Fruit fly (Drosophila melanogaster) whole organism, prepupa: ENCODE data around the gene CG18765.
A peak's percentile ranks its signal among the peaks of the same experiment; 100 is the strongest.

ENCODE experiments used
- Blimp-1 ChIP-seq: fragments of 200-800 bp; sonication (Bioruptor generic); optimal IDR thresholded peaks from 3 replicates; lab custom pipeline; 2017; ENCODE audit warnings: missing biosample characterization, missing genetic modification characterization, mild to moderate bottlenecking, moderate library complexity, missing genetic modification reagents
- CG10669 ChIP-seq: fragments of 200-800 bp; sonication (Bioruptor generic); optimal IDR thresholded peaks from 3 replicates; lab custom pipeline; 2018; ENCODE audit warnings: missing biosample characterization, mild to moderate bottlenecking, missing genetic modification characterization, moderate library complexity
- CG11294 ChIP-seq: fragments of 200-800 bp; sonication (Bioruptor generic); IDR thresholded peaks from 2 replicates; pipeline ENCODE4 v1.3.6; 2022; ENCODE audit warnings: missing biosample characterization, missing genetic modification characterization
- CG15336 ChIP-seq: fragments of 200-800 bp; sonication (Bioruptor generic); IDR thresholded peaks from 2 replicates; pipeline ENCODE4 v1.3.6; 2022; ENCODE audit warnings: missing biosample characterization, missing genetic modification characterization
- CG1621 ChIP-seq: fragments of 200-800 bp; sonication (Bioruptor generic); optimal IDR thresholded peaks from 3 replicates; lab custom pipeline; 2018; ENCODE audit warnings: missing biosample characterization, mild to moderate bottlenecking, missing genetic modification characterization
- CG16779 ChIP-seq: fragments of 200-800 bp; sonication (Bioruptor generic); optimal IDR thresholded peaks from 3 replicates; lab custom pipeline; 2017; ENCODE audit warnings: missing biosample characterization, mild to moderate bottlenecking, missing genetic modification characterization
- CG34406 ChIP-seq: fragments of 200-800 bp; sonication (Bioruptor generic); optimal IDR thresholded peaks from 3 replicates; lab custom pipeline; 2016; ENCODE audit warnings: missing biosample characterization, missing genetic modification characterization
- CG6163 ChIP-seq: fragments of 200-800 bp; sonication (Bioruptor generic); IDR thresholded peaks from 3 replicates; pipeline ENCODE4 v1.3.6; 2022; ENCODE audit warnings: missing biosample characterization, missing genetic modification characterization
- CG6276 ChIP-seq: fragments of 200-800 bp; sonication (Bioruptor generic); optimal IDR thresholded peaks from 2 replicates; lab custom pipeline; 2017; ENCODE audit warnings: missing biosample characterization, mild to moderate bottlenecking, missing genetic modification characterization
- CG6808 ChIP-seq: fragments of 200-800 bp; sonication (Bioruptor generic); optimal IDR thresholded peaks from 3 replicates; lab custom pipeline; 2017; ENCODE audit warnings: missing biosample characterization, missing genetic modification characterization, mild to moderate bottlenecking, moderate library complexity, missing genetic modification reagents
- CG6854 ChIP-seq: fragments of 200-800 bp; sonication (Bioruptor generic); optimal IDR thresholded peaks from 2 replicates; lab custom pipeline; 2017; ENCODE audit warnings: missing biosample characterization, mild to moderate bottlenecking, missing genetic modification characterization
- CG7368 ChIP-seq: fragments of 200-800 bp; sonication (Bioruptor generic); optimal IDR thresholded peaks from 3 replicates; lab custom pipeline; 2016; ENCODE audit warnings: missing biosample characterization, missing genetic modification characterization
- CG8119 ChIP-seq: fragments of 200-800 bp; sonication (Bioruptor generic); IDR thresholded peaks from 3 replicates; pipeline ENCODE4 v1.3.6; 2022; ENCODE audit warnings: missing biosample characterization, missing genetic modification characterization
- CG8319 ChIP-seq: fragments of 200-800 bp; sonication (Bioruptor generic); optimal IDR thresholded peaks from 3 replicates; lab custom pipeline; 2016; ENCODE audit warnings: missing biosample characterization, missing genetic modification characterization
- CG9139 ChIP-seq: fragments of 200-800 bp; sonication (Bioruptor generic); optimal IDR thresholded peaks from 3 replicates; lab custom pipeline; 2017; ENCODE audit warnings: missing biosample characterization, mild to moderate bottlenecking, missing genetic modification characterization
- Eip75B ChIP-seq: fragments of 200-800 bp; sonication (Bioruptor generic); optimal IDR thresholded peaks from 3 replicates; lab custom pipeline; 2016; ENCODE audit warnings: missing biosample characterization, missing genetic modification characterization
- Eip78C ChIP-seq: fragments of 200-800 bp; sonication (Bioruptor generic); peaks from one replicate; lab custom pipeline; 2016; ENCODE audit warnings: missing biosample characterization, missing genetic modification characterization
- Eip93F ChIP-seq: fragments of 200-800 bp; sonication (Bioruptor generic); optimal IDR thresholded peaks from 2 replicates; lab custom pipeline; 2016; ENCODE audit warnings: missing biosample characterization, mild to moderate bottlenecking, missing genetic modification characterization
- Ets96B ChIP-seq: fragments of 200-800 bp; optimal IDR thresholded peaks from 2 replicates; lab custom pipeline; 2019; ENCODE audit warnings: missing biosample characterization, mild to moderate bottlenecking, missing genetic modification characterization, moderate library complexity
- Hr38 ChIP-seq: sonication (Bioruptor generic); optimal IDR thresholded peaks from 2 replicates; lab custom pipeline; 2016; ENCODE audit warnings: missing biosample characterization, missing genetic modification characterization
- Met ChIP-seq: fragments of 200-800 bp; sonication (Bioruptor generic); optimal IDR thresholded peaks from 3 replicates; lab custom pipeline; 2016; ENCODE audit warnings: missing biosample characterization, missing genetic modification characterization
- Sox14 ChIP-seq: fragments of 200-800 bp; sonication (Bioruptor generic); optimal IDR thresholded peaks from 3 replicates; lab custom pipeline; 2016; ENCODE audit warnings: missing biosample characterization, missing genetic modification characterization
- Sox15 ChIP-seq: fragments of 200-800 bp; sonication (Bioruptor generic); optimal IDR thresholded peaks from 3 replicates; lab custom pipeline; 2016; ENCODE audit warnings: missing biosample characterization, missing genetic modification characterization
- achi ChIP-seq: fragments of 200-800 bp; sonication (Bioruptor generic); optimal IDR thresholded peaks from 3 replicates; lab custom pipeline; 2016; ENCODE audit warnings: missing biosample characterization, missing genetic modification characterization
- dsx ChIP-seq: fragments of 200-800 bp; optimal IDR thresholded peaks from 3 replicates; lab custom pipeline; 2019; ENCODE audit warnings: missing biosample characterization, mild to moderate bottlenecking, missing genetic modification characterization, moderate library complexity; ENCODE audit not compliant: poor library complexity, severe bottlenecking
- eg ChIP-seq: fragments of 200-800 bp; sonication (Bioruptor generic); IDR thresholded peaks from 3 replicates; pipeline ENCODE4 v1.3.6; 2022; ENCODE audit warnings: missing biosample characterization, missing genetic modification characterization
- lz ChIP-seq: fragments of 200-800 bp; sonication (Bioruptor generic); optimal IDR thresholded peaks from 3 replicates; lab custom pipeline; 2016; ENCODE audit warnings: missing biosample characterization, missing genetic modification characterization
- net ChIP-seq: fragments of 200-800 bp; sonication (Bioruptor generic); optimal IDR thresholded peaks from 3 replicates; lab custom pipeline; 2016; ENCODE audit warnings: missing biosample characterization, missing genetic modification characterization
- ss ChIP-seq, 2 experiments: fragments of 200-800 bp; sonication (Bioruptor generic); optimal IDR thresholded peaks; 2 replicates in 1 of 2; 3 replicates in 1 of 2; lab custom pipeline; 2017 to 2018; ENCODE audit warnings: mild to moderate bottlenecking in 2 of 2, missing biosample characterization in 2 of 2, missing genetic modification characterization in 2 of 2, moderate library complexity in 1 of 2
- svp ChIP-seq: fragments of 200-800 bp; sonication (Bioruptor generic); peaks from one replicate; lab custom pipeline; 2016; ENCODE audit warnings: missing biosample characterization, missing genetic modification characterization

CG18765 gene

dm6 chr3R:11646826-11647225, 44.8 kb downstream of the CG18765 start (continued):
- TF ChIP-seq Sox15 (GFP tag; lab: Kevin White, UChicago) (no peak), CG11294 (GFP tag; lab: Robert Waterston, UW) (no peak; the same call in 1 of the 2 replicates), CG8319 (GFP tag; lab: Kevin White, UChicago) (no peak), CG8119 (GFP tag; lab: Robert Waterston, UW) (peak; percentile 76), CG16779 (peak; percentile 82), CG6276 (peak; percentile 80), eg (GFP tag; lab: Robert Waterston, UW) (peak; percentile 87), Ets96B (tag; lab: Kevin White, UChicago) (peak; percentile 42), Hr38 (no peak), Blimp-1 (GFP tag; lab: Kevin White, UChicago) (peak; percentile 20), CG6163 (peak; percentile 85), Eip78C (GFP tag; lab: Kevin White, UChicago) (peak; percentile 82), net (GFP tag; lab: Kevin White, UChicago) (peak; percentile 62), CG1621 (peak; percentile 71), CG9139 (peak; percentile 92), CG15336 (peak; percentile 74; the same call in 1 of the 2 replicates), Sox14 (GFP tag; lab: Kevin White, UChicago) (peak; percentile 9), achi (peak; percentile 18), CG10669 (peak; percentile 71), CG34406 (GFP tag; lab: Kevin White, UChicago) (no peak), CG6808 (GFP tag; lab: Kevin White, UChicago) (peak; percentile 92), lz (GFP tag; lab: Kevin White, UChicago) (no peak), CG7368 (GFP tag; lab: Kevin White, UChicago) (peak; percentile 39), CG6854 (GFP tag; lab: Kevin White, UChicago) (peak; percentile 78), ss (GFP tag; optimal IDR thresholded peaks at IDR 0.05; lab: Kevin White, UChicago) (peak; percentile 94 to 97), dsx (GFP tag; lab: Kevin White, UChicago) (peak; percentile 52), Eip93F (GFP tag; lab: Kevin White, UChicago) (no peak), Met (GFP tag; lab: Kevin White, UChicago) (no peak), svp (GFP tag; lab: Kevin White, UChicago) (peak; percentile 65), Eip75B (GFP tag; lab: Kevin White, UChicago) (peak; percentile 49)
